4 worm cellular contexts compared by ENCODE assay signal in genomic region chrIII:7152569-7152968, ce11.
TF ChIP-seq lines count a peak whose summit lies in the region.

No protein-coding gene starts in this region.

TF ChIP-seq in whole organism, L1 larva, 84 proteins besides CTCF, POLR2A, EP300 and RAD21 (continues in another document):
- TF ChIP-seq nhr-71 (tag; optimal IDR thresholded peaks at IDR 0.05; lab: Kevin White, UChicago) (peak; percentile 23), grh-1 (GFP tag; IDR thresholded peaks at IDR 0.05; lab: Robert Waterston, UW) (peak; percentile 74), pag-3 (tag; optimal IDR thresholded peaks at IDR 0.05; lab: Kevin White, UChicago; ENCODE audit: borderline replicate concordance, insufficient read depth) (no peak), unc-86 (tag; optimal IDR thresholded peaks at IDR 0.05; lab: Kevin White, UChicago) (no peak), hpl-2 (GFP tag; optimal IDR thresholded peaks at IDR 0.05; lab: Kevin White, UChicago) (no peak), nhr-20 (tag; optimal IDR thresholded peaks at IDR 0.05; lab: Kevin White, UChicago) (peak; percentile 17), aly-2 (tag; optimal IDR thresholded peaks at IDR 0.05; lab: Kevin White, UChicago) (no peak), ces-1 (GFP tag; optimal IDR thresholded peaks at IDR 0.05; lab: Kevin White, UChicago) (no peak), ceh-90 (tag; optimal IDR thresholded peaks at IDR 0.05; lab: Kevin White, UChicago) (no peak), C34B4.2 (tag; optimal IDR thresholded peaks at IDR 0.05; lab: Kevin White, UChicago) (no peak), skn-1 (tag; optimal IDR thresholded peaks at IDR 0.05; lab: Kevin White, UChicago) (no peak), lir-3 (tag; optimal IDR thresholded peaks at IDR 0.05; lab: Kevin White, UChicago; ENCODE audit: poor library complexity) (no peak), nhr-12 (tag; optimal IDR thresholded peaks at IDR 0.05; lab: Kevin White, UChicago) (no peak), nhr-76 (tag; optimal IDR thresholded peaks at IDR 0.05; lab: Kevin White, UChicago) (no peak), sup-37 (GFP tag; optimal IDR thresholded peaks at IDR 0.05; lab: Kevin White, UChicago) (no peak), Y116A8C.19 (tag; optimal IDR thresholded peaks at IDR 0.05; lab: Kevin White, UChicago; ENCODE audit: borderline replicate concordance) (no peak), ets-5 (GFP tag; IDR thresholded peaks at IDR 0.05; lab: Robert Waterston, UW) (no peak), nhr-85 (tag; lab: Kevin White, UChicago) (no peak), jun-1 (tag; optimal IDR thresholded peaks at IDR 0.05; lab: Kevin White, UChicago) (no peak), nhr-47 (tag; optimal IDR thresholded peaks at IDR 0.05; lab: Kevin White, UChicago) (no peak), unc-62 (GFP tag; optimal IDR thresholded peaks at IDR 0.05; lab: Kevin White, UChicago) (no peak), alr-1 (tag; optimal IDR thresholded peaks at IDR 0.05; lab: Kevin White, UChicago; ENCODE audit: borderline replicate concordance) (no peak), nhr-19 (GFP tag; conservative IDR thresholded peaks at IDR 0.05; lab: Robert Waterston, UW) (peak; percentile 26; the same call in 1 of the 2 replicates)

TF ChIP-seq in whole organism, L2 larva, 48 proteins besides CTCF, POLR2A, EP300 and RAD21:
- TF ChIP-seq nhr-6 (tag; optimal IDR thresholded peaks at IDR 0.05; lab: Kevin White, UChicago) (no peak), fos-1 (tag; optimal IDR thresholded peaks at IDR 0.05; lab: Kevin White, UChicago) (peak; percentile 0), egl-27 (tag; optimal IDR thresholded peaks at IDR 0.05; lab: Kevin White, UChicago) (peak; percentile 26), ztf-4 (tag; optimal IDR thresholded peaks at IDR 0.05; lab: Kevin White, UChicago) (peak; percentile 45), nhr-25 (tag; optimal IDR thresholded peaks at IDR 0.05; lab: Kevin White, UChicago) (peak; percentile 56)

TF ChIP-seq in whole organism, L3 larva, 47 proteins besides CTCF, POLR2A, EP300 and RAD21:
- TF ChIP-seq nhr-23 (tag; optimal IDR thresholded peaks at IDR 0.05; lab: Kevin White, UChicago) (peak; percentile 37), ztf-4 (tag; optimal IDR thresholded peaks at IDR 0.05; lab: Kevin White, UChicago) (no peak)

TF ChIP-seq in whole organism, L4 larva, 104 proteins besides CTCF, POLR2A, EP300 and RAD21:
- no peak for TF ChIP-seq rbr-2 (tag; optimal IDR thresholded peaks at IDR 0.05; lab: Kevin White, UChicago)
- 0 out of 2 replicates have a peak, but pooled peaks have one; percentile 37 for TF ChIP-seq ctbp-1 (GFP tag; IDR thresholded peaks at IDR 0.05; lab: Robert Waterston, UW)
- 0 out of 2 replicates have a peak, but pooled peaks have one; percentile 7 for TF ChIP-seq T26A8.4 (GFP tag; IDR thresholded peaks at IDR 0.05; lab: Robert Waterston, UW)
- no peak for TF ChIP-seq F44E2.7 (GFP tag; IDR thresholded peaks at IDR 0.05; lab: Robert Waterston, UW)
- TF ChIP-seq mep-1 (tag; optimal IDR thresholded peaks at IDR 0.05; lab: Kevin White, UChicago), result peak; percentile 2

Comparison
In these comparisons a context has a peak if more than half of its experiments do, and no peak if none do; other contexts are left out.
1. Of the 29 proteins assayed by ChIP-seq in both whole organism, L4 larva and whole organism, L1 larva: peak only in whole organism, L4 larva: mep-1; only in whole organism, L1 larva: none; in both: none; in neither: 27; mixed calls (peak in some experiments, not most) for 1.